Worm (Caenorhabditis elegans): Measurements from ENCODE around the gene fbxa-104.

fbxa-104 gene

DNA sequence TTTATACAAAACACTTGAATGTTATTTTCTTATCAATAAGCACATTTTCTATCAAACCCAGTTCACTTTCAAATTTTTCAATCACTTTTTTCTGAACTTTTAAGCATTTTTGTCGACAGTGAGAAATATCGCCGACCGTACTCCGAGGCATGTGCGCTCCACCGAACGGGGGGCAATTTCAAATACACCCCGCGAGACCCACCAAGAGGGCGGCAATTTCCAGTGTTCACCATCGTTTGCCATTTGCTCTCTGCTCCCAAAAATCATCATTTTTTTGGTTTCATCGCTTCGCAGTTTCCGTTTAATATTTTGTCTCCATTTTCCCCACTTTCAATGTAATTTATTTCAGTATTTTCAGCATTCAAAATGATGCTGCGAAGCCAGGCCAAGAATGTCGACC, 28.1 kb downstream of the fbxa-104 start, which contains the start of gene cyb-3 (continued):
- no peak for TF ChIP-seq ZK185.1 (tag; optimal IDR thresholded peaks at IDR 0.05; ENCODE audit: poor library complexity, severe bottlenecking)
- TF ChIP-seq F37B4.10 (GFP tag; IDR thresholded peaks at IDR 0.05): no peak
- TF ChIP-seq F57C9.4 (tag; optimal IDR thresholded peaks at IDR 0.05): no peak
- peak; percentile 84 for TF ChIP-seq mcd-1 (GFP tag; IDR thresholded peaks at IDR 0.05)
- TF ChIP-seq let-607 (tag; optimal IDR thresholded peaks at IDR 0.05): no peak
- no peak for TF ChIP-seq sptf-2 (GFP tag; optimal IDR thresholded peaks at IDR 0.05)
- TF ChIP-seq ztf-22 (GFP tag; optimal IDR thresholded peaks at IDR 0.05): no peak
- no peak for TF ChIP-seq C17E4.6 (GFP tag; IDR thresholded peaks at IDR 0.05)
- no peak for TF ChIP-seq nfyb-1 (GFP tag; IDR thresholded peaks at IDR 0.05)
- no peak for TF ChIP-seq ets-4 (GFP tag; optimal IDR thresholded peaks at IDR 0.05)
- peak; percentile 86 for TF ChIP-seq hsf-1 (GFP tag; IDR thresholded peaks at IDR 0.05)
- TF ChIP-seq madf-6 (GFP tag; IDR thresholded peaks at IDR 0.05): peak; percentile 95
- TF ChIP-seq snpc-1.3 (tag; optimal IDR thresholded peaks at IDR 0.05; ENCODE audit: insufficient read depth): no peak
- no peak for TF ChIP-seq Y56A3A.18 (GFP tag; IDR thresholded peaks at IDR 0.05)
- no peak for TF ChIP-seq die-1 (tag; optimal IDR thresholded peaks at IDR 0.05)
- TF ChIP-seq ama-1 (optimal IDR thresholded peaks at IDR 0.05): no peak
- TF ChIP-seq ama-1 (GFP tag; optimal IDR thresholded peaks at IDR 0.05): no peak
- TF ChIP-seq ztf-3 (GFP tag; optimal IDR thresholded peaks at IDR 0.05): no peak
- no peak for TF ChIP-seq rpc-1 (optimal IDR thresholded peaks at IDR 0.05)
- no peak for TF ChIP-seq rpc-1 (tag; optimal IDR thresholded peaks at IDR 0.05)
- peak; percentile 89 for TF ChIP-seq madf-3 (GFP tag; IDR thresholded peaks at IDR 0.05)
- TF ChIP-seq ztf-18 (tag; optimal IDR thresholded peaks at IDR 0.05): peak; percentile 20
- TF ChIP-seq efl-1 (GFP tag; optimal IDR thresholded peaks at IDR 0.05): peak; percentile 95
- peak; percentile 68 for TF ChIP-seq snpc-3.4 (tag; optimal IDR thresholded peaks at IDR 0.05)
- TF ChIP-seq ceh-27 (GFP tag; optimal IDR thresholded peaks at IDR 0.05): no peak
- TF ChIP-seq hmg-20 (GFP tag; IDR thresholded peaks at IDR 0.05): no peak
- TF ChIP-seq dpl-1 (GFP tag; optimal IDR thresholded peaks at IDR 0.05): peak; percentile 85
- no peak for TF ChIP-seq aptf-2 (GFP tag; conservative IDR thresholded peaks at IDR 0.05)
- no peak for TF ChIP-seq lsy-27 (tag; optimal IDR thresholded peaks at IDR 0.05; ENCODE audit: borderline replicate concordance, insufficient read depth)
- TF ChIP-seq let-526 (GFP tag; IDR thresholded peaks at IDR 0.05): no peak
- peak; percentile 18 for TF ChIP-seq B0261.1 (tag; optimal IDR thresholded peaks at IDR 0.05)
- peak; percentile 92 for TF ChIP-seq madf-8 (GFP tag; conservative IDR thresholded peaks at IDR 0.05)
- TF ChIP-seq hmg-1.2 (GFP tag; IDR thresholded peaks at IDR 0.05): peak; percentile 55; the same call in 1 of the 2 replicates
- no peak for TF ChIP-seq K12H6.12 (tag; optimal IDR thresholded peaks at IDR 0.05)
- peak; percentile 67; the same call in 1 of the 2 replicates for TF ChIP-seq Y95B8A.8 (GFP tag; IDR thresholded peaks at IDR 0.05)
- TF ChIP-seq aptf-3 (GFP tag; IDR thresholded peaks at IDR 0.05): no peak
- TF ChIP-seq egl-44 (GFP tag; IDR thresholded peaks at IDR 0.05): no peak
- TF ChIP-seq attf-3 (GFP tag; conservative IDR thresholded peaks at IDR 0.05): no peak
- no peak for TF ChIP-seq F39B2.1 (GFP tag; IDR thresholded peaks at IDR 0.05)
- no peak for TF ChIP-seq rec-8 (tag; optimal IDR thresholded peaks at IDR 0.05)
- no peak for TF ChIP-seq ztf-26 (tag; optimal IDR thresholded peaks at IDR 0.05)
- TF ChIP-seq sea-2 (GFP tag; IDR thresholded peaks at IDR 0.05): no peak
- TF ChIP-seq unc-62 (GFP tag; optimal IDR thresholded peaks at IDR 0.05): no peak
- no peak for TF ChIP-seq F57A8.1 (GFP tag; optimal IDR thresholded peaks at IDR 0.05)
- peak; percentile 36 for TF ChIP-seq unc-130 (GFP tag; optimal IDR thresholded peaks at IDR 0.05)
- no peak for TF ChIP-seq zfh-2 (GFP tag; conservative IDR thresholded peaks at IDR 0.05)
- TF ChIP-seq egl-18 (GFP tag; IDR thresholded peaks at IDR 0.05): no peak
- TF ChIP-seq ceh-40 (GFP tag; IDR thresholded peaks at IDR 0.05): no peak
- no peak for TF ChIP-seq mxl-1 (tag; optimal IDR thresholded peaks at IDR 0.05)
- peak; percentile 82 for TF ChIP-seq lsl-1 (GFP tag; optimal IDR thresholded peaks at IDR 0.05)

Measured in whole organism, young adult.